Fruit fly (Drosophila melanogaster): ENCODE measurements around the gene bocks.

Gene bocks

DNA sequence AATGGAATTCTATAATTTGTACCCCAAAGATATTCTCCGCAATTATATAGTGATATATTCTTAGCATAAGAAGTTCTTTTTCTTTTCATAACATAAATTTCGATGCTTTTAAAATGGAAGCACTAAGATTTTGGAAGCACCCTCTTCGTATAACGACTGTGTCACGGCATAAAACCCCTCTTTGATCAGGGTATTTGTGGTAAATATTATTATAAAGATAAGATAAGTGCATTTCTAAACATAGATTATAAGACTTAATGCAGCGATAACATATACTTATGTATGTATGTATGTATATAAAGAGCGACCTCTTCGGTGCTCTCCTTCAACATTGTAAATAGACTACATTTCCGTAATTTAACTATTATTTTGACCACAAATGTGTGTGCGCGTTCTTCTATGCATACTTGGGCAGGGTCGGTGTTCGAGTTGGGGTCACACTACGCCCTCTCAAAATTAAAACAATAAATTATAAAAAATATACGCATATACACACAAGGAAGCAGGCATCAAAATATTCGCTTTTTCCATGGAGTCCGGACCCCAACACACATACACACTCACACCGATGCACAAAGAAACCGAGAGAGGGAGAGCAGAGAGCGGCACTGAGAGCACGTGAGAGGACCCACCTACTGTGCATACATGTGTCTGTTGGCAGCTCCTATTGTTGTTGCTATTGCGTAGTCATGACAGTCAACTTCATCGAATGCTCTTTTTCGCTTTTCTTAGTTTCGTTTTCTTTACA is 40.4 kb downstream of the bocks start (continued):
- no peak for TF ChIP-seq CG9797 (GFP tag; optimal IDR thresholded peaks at IDR 0.05)
- TF ChIP-seq CG13424 (tag; optimal IDR thresholded peaks at IDR 0.05): peak; percentile 31
- TF ChIP-seq CG5180 (GFP tag; optimal IDR thresholded peaks at IDR 0.05): peak; percentile 40
- no peak for TF ChIP-seq CG13296 (GFP tag; optimal IDR thresholded peaks at IDR 0.05)
- no peak for TF ChIP-seq GATAe (GFP tag; conservative IDR thresholded peaks at IDR 0.05)
- TF ChIP-seq gfzf (GFP tag; optimal IDR thresholded peaks at IDR 0.05): no peak
- TF ChIP-seq tna (GFP tag; IDR thresholded peaks at IDR 0.05; ENCODE audit: partially characterized antibody): no peak
- TF ChIP-seq CG9932 (GFP tag; IDR thresholded peaks at IDR 0.05): no peak
- no peak for TF ChIP-seq maf-S (GFP tag; optimal IDR thresholded peaks at IDR 0.05)
- TF ChIP-seq chm (GFP tag; IDR thresholded peaks at IDR 0.05): no peak
- no peak for TF ChIP-seq Dad (GFP tag; optimal IDR thresholded peaks at IDR 0.05)
- TF ChIP-seq Pdp1 (GFP tag; optimal IDR thresholded peaks at IDR 0.05): peak in 1 of 2 experiments; percentile 63
- TF ChIP-seq CG8944 (GFP tag; optimal IDR thresholded peaks at IDR 0.05): no peak
- peak; percentile 96 for TF ChIP-seq yki (optimal IDR thresholded peaks at IDR 0.05)
- TF ChIP-seq crc (GFP tag; optimal IDR thresholded peaks at IDR 0.05): no peak
- TF ChIP-seq CG9609 (GFP tag; optimal IDR thresholded peaks at IDR 0.05): no peak
- TF ChIP-seq H15 (GFP tag; IDR thresholded peaks at IDR 0.05): no peak
- no peak for TF ChIP-seq tup (GFP tag; optimal IDR thresholded peaks at IDR 0.05)
- no peak for TF ChIP-seq CG13894 (tag; optimal IDR thresholded peaks at IDR 0.05)
- no peak for TF ChIP-seq ssp (GFP tag; IDR thresholded peaks at IDR 0.05)
- no peak for TF ChIP-seq CG6854 (GFP tag; optimal IDR thresholded peaks at IDR 0.05)
- no peak for TF ChIP-seq Fer2 (tag; optimal IDR thresholded peaks at IDR 0.05)
- no peak for TF ChIP-seq CG15073 (GFP tag; optimal IDR thresholded peaks at IDR 0.05)
- no peak for TF ChIP-seq cwo (GFP tag; optimal IDR thresholded peaks at IDR 0.05)
- TF ChIP-seq CG6272 (GFP tag; IDR thresholded peaks at IDR 0.05): no peak
- TF ChIP-seq so (GFP tag; IDR thresholded peaks at IDR 0.05): no peak
- TF ChIP-seq tll (GFP tag; optimal IDR thresholded peaks at IDR 0.05): no peak
- TF ChIP-seq bsh (GFP tag; optimal IDR thresholded peaks at IDR 0.05): peak in 1 of 2 experiments; percentile 16
- TF ChIP-seq z (GFP tag; IDR thresholded peaks at IDR 0.05): no peak
- peak; percentile 19 for TF ChIP-seq CG6683 (GFP tag; optimal IDR thresholded peaks at IDR 0.05)
- no peak for TF ChIP-seq mam (GFP tag; optimal IDR thresholded peaks at IDR 0.05)
- TF ChIP-seq CG9817 (tag; optimal IDR thresholded peaks at IDR 0.05): no peak
- TF ChIP-seq ATbp (GFP tag; optimal IDR thresholded peaks at IDR 0.05): peak; percentile 27
- no peak for TF ChIP-seq CG9876 (GFP tag; optimal IDR thresholded peaks at IDR 0.05)
- TF ChIP-seq CG6175 (GFP tag; IDR thresholded peaks at IDR 0.05): no peak
- no peak for TF ChIP-seq pb (GFP tag; optimal IDR thresholded peaks at IDR 0.05)
- no peak for TF ChIP-seq stc (GFP tag; IDR thresholded peaks at IDR 0.05)
- no peak for TF ChIP-seq C15 (GFP tag; IDR thresholded peaks at IDR 0.05)
- TF ChIP-seq BtbVII (GFP tag; optimal IDR thresholded peaks at IDR 0.05): no peak
- TF ChIP-seq CG2875 (GFP tag; optimal IDR thresholded peaks at IDR 0.05): peak; percentile 12
- TF ChIP-seq CG34376 (GFP tag; optimal IDR thresholded peaks at IDR 0.05): no peak
- TF ChIP-seq vnd (GFP tag; IDR thresholded peaks at IDR 0.05; ENCODE audit: partially characterized antibody): no peak
- no peak for TF ChIP-seq CG1602 (GFP tag; optimal IDR thresholded peaks at IDR 0.05)
- no peak for TF ChIP-seq pfk (GFP tag; optimal IDR thresholded peaks at IDR 0.05)
- no peak for TF ChIP-seq Atf-2 (GFP tag; optimal IDR thresholded peaks at IDR 0.05)
- TF ChIP-seq HLHmδ (GFP tag; optimal IDR thresholded peaks at IDR 0.05): peak; percentile 41
- TF ChIP-seq CG7987 (GFP tag; optimal IDR thresholded peaks at IDR 0.05): peak; percentile 21
- TF ChIP-seq CG15514 (GFP tag; optimal IDR thresholded peaks at IDR 0.05): no peak
- no peak for TF ChIP-seq lola (GFP tag; optimal IDR thresholded peaks at IDR 0.05)

All from whole organism, embryonic.